Worm (Caenorhabditis elegans) whole organism, L1 larva: ENCODE results near the gene sru-25.

Experiments
- F16B12.6 ChIP-seq: fragments of 150-350 bp; optimal IDR thresholded peaks from 2 replicates; lab custom pipeline; 2014; ENCODE audit warnings: missing biosample characterization, missing genetic modification characterization
- blmp-1 ChIP-seq: fragments of 150-350 bp; optimal IDR thresholded peaks from 2 replicates; lab custom pipeline; 2014; ENCODE audit warnings: missing biosample characterization, missing genetic modification characterization
- ceh-8 ChIP-seq: fragments of 200-800 bp; sonication (Bioruptor generic); optimal IDR thresholded peaks from 2 replicates; lab custom pipeline; 2018; ENCODE audit warnings: mild to moderate bottlenecking, missing genetic modification characterization, moderate library complexity, missing compliant biosample characterization
- dpl-1 ChIP-seq, 3 experiments: fragments of 150-350 bp in 2 of 3; sonication (generic microtip) in 1 of 3; optimal IDR thresholded peaks; 2 replicates each; lab custom pipeline; 2014 to 2017; ENCODE audit warnings: missing biosample characterization in 3 of 3, missing genetic modification characterization in 3 of 3, missing genetic modification reagents in 3 of 3
- efl-1 ChIP-seq, 4 experiments: fragments of 150-350 bp; optimal IDR thresholded peaks in 3 of 4; peaks in 1 of 4; 1 replicate in 1 of 4; 2 replicates in 3 of 4; lab custom pipeline; 2014; ENCODE audit warnings: missing biosample characterization in 2 of 4, missing genetic modification characterization in 2 of 4, missing genetic modification reagents in 2 of 4
- egl-13 ChIP-seq: sonication (generic microtip); optimal IDR thresholded peaks from 2 replicates; lab custom pipeline; 2016; ENCODE audit warnings: missing genotype, missing genetic modification reagents, missing genetic modification characterization, missing compliant biosample characterization
- elt-2 ChIP-seq: sonication (generic microtip); optimal IDR thresholded peaks from 2 replicates; lab custom pipeline; 2016; ENCODE audit warnings: missing genetic modification characterization, mild to moderate bottlenecking, inconsistent platforms, missing compliant biosample characterization, missing genetic modification reagents
- elt-3 ChIP-seq, 6 experiments: fragments of 150-350 bp in 1 of 6; sonication (generic microtip); optimal IDR thresholded peaks; 2 replicates each; lab custom pipeline; 2017 to 2018; ENCODE audit warnings: missing biosample characterization in 6 of 6, missing genetic modification characterization in 6 of 6, inconsistent platforms in 1 of 6
- ets-5 ChIP-seq: fragments of 200-800 bp; sonication (Bioruptor generic); IDR thresholded peaks from 2 replicates; pipeline ENCODE4 v1.3.6; 2022; ENCODE audit warnings: missing genetic modification characterization, missing compliant biosample characterization
- fkh-10 ChIP-seq: sonication (generic microtip); optimal IDR thresholded peaks from 2 replicates; lab custom pipeline; 2017; ENCODE audit warnings: missing biosample characterization, missing genetic modification reagents, missing genetic modification characterization
- hlh-17 ChIP-seq: fragments of 200-800 bp; sonication (Bioruptor generic); optimal IDR thresholded peaks from 2 replicates; lab custom pipeline; 2018; ENCODE audit warnings: missing genetic modification characterization, mild to moderate bottlenecking, missing compliant biosample characterization, moderate library complexity, borderline replicate concordance
- isw-1 ChIP-seq: fragments of 200-800 bp; sonication (Bioruptor generic); IDR thresholded peaks from 2 replicates; pipeline ENCODE4 v1.3.6; 2022; ENCODE audit warnings: missing genetic modification characterization, missing compliant biosample characterization
- lin-14 ChIP-seq: fragments of 200-800 bp; sonication (Bioruptor generic); optimal IDR thresholded peaks from 2 replicates; lab custom pipeline; 2018; ENCODE audit warnings: mild to moderate bottlenecking, missing genetic modification characterization, moderate library complexity, missing compliant biosample characterization
- lin-15B ChIP-seq: fragments of 150-350 bp; sonication (generic microtip); optimal IDR thresholded peaks from 3 replicates; lab custom pipeline; 2014; ENCODE audit warnings: missing biosample characterization, missing genetic modification characterization
- lin-35 ChIP-seq, 2 experiments: fragments of 150-350 bp; optimal IDR thresholded peaks; 2 replicates each; lab custom pipeline; 2014; ENCODE audit warnings: missing biosample characterization in 2 of 2, missing genetic modification characterization in 2 of 2, missing genetic modification reagents in 2 of 2
- mab-9 ChIP-seq: fragments of 200-800 bp; sonication (Bioruptor generic); IDR thresholded peaks from 2 replicates; pipeline ENCODE4 v1.3.6; 2022; ENCODE audit warnings: missing genetic modification reagents, missing genetic modification characterization, missing compliant biosample characterization
- mdl-1 ChIP-seq, 2 experiments: fragments of 150-350 bp; optimal IDR thresholded peaks; 2 replicates each; lab custom pipeline; 2014 to 2017; ENCODE audit warnings: missing biosample characterization in 2 of 2, missing genetic modification characterization in 2 of 2, inconsistent platforms in 1 of 2
- nhr-11 ChIP-seq: fragments of 150-350 bp; optimal IDR thresholded peaks from 2 replicates; lab custom pipeline; 2014; ENCODE audit warnings: missing biosample characterization, missing genetic modification characterization
- nhr-12 ChIP-seq: sonication (generic microtip); optimal IDR thresholded peaks from 2 replicates; lab custom pipeline; 2017; ENCODE audit warnings: missing biosample characterization, missing genetic modification characterization
- nhr-19 ChIP-seq: fragments of 200-800 bp; sonication (Bioruptor generic); conservative IDR thresholded peaks from 2 replicates; pipeline ENCODE4 v1.3.6; 2022; ENCODE audit warnings: missing genetic modification characterization, missing compliant biosample characterization
- nhr-20 ChIP-seq: sonication (generic microtip); optimal IDR thresholded peaks from 2 replicates; lab custom pipeline; 2016; ENCODE audit warnings: mild to moderate bottlenecking, missing genetic modification characterization, missing compliant biosample characterization
- nhr-77 ChIP-seq: fragments of 150-350 bp; optimal IDR thresholded peaks from 2 replicates; lab custom pipeline; 2014; ENCODE audit warnings: missing biosample characterization, missing genetic modification characterization
- nhr-85 ChIP-seq: sonication (generic microtip); peaks from one replicate; lab custom pipeline; 2016; ENCODE audit warnings: missing genetic modification characterization, inconsistent platforms, missing compliant biosample characterization
- pag-3 ChIP-seq: sonication (generic microtip); optimal IDR thresholded peaks from 2 replicates; lab custom pipeline; 2017; ENCODE audit warnings: missing genetic modification characterization, mild to moderate bottlenecking, missing compliant biosample characterization, antibody characterized with exemption, borderline replicate concordance; ENCODE audit not compliant: insufficient read depth
- rnt-1 ChIP-seq: sonication (generic microtip); optimal IDR thresholded peaks from 2 replicates; lab custom pipeline; 2016; ENCODE audit warnings: mild to moderate bottlenecking, missing genetic modification characterization, moderate library complexity, missing compliant biosample characterization
- skn-1 ChIP-seq: fragments of 150-350 bp; optimal IDR thresholded peaks from 2 replicates; lab custom pipeline; 2014; ENCODE audit warnings: missing biosample characterization, missing genetic modification characterization
- snpc-4 ChIP-seq: fragments of 150-350 bp; optimal IDR thresholded peaks from 2 replicates; lab custom pipeline; 2014; ENCODE audit warnings: missing biosample characterization, missing genetic modification characterization
- snu-23 ChIP-seq: sonication (generic microtip); optimal IDR thresholded peaks from 2 replicates; lab custom pipeline; 2016; ENCODE audit warnings: missing genetic modification characterization, missing compliant biosample characterization
- swsn-7 ChIP-seq: sonication (generic microtip); optimal IDR thresholded peaks from 2 replicates; lab custom pipeline; 2016; ENCODE audit warnings: missing genetic modification characterization, missing compliant biosample characterization
- unc-30 ChIP-seq: sonication (generic microtip); optimal IDR thresholded peaks from 2 replicates; lab custom pipeline; 2017; ENCODE audit warnings: missing biosample characterization, missing genetic modification characterization
- unc-62 ChIP-seq: fragments of 150-350 bp; optimal IDR thresholded peaks from 2 replicates; lab custom pipeline; 2014; ENCODE audit warnings: missing biosample characterization, missing genetic modification reagents, missing genetic modification characterization
- xbp-1 ChIP-seq: sonication (generic microtip); optimal IDR thresholded peaks from 2 replicates; lab custom pipeline; 2016; ENCODE audit warnings: missing genetic modification characterization, missing compliant biosample characterization
- zip-4 ChIP-seq: fragments of 200-800 bp; sonication (Bioruptor generic); optimal IDR thresholded peaks from 2 replicates; lab custom pipeline; 2018; ENCODE audit warnings: mild to moderate bottlenecking, missing genetic modification characterization, moderate library complexity, missing compliant biosample characterization

The sru-25 gene

DNA sequence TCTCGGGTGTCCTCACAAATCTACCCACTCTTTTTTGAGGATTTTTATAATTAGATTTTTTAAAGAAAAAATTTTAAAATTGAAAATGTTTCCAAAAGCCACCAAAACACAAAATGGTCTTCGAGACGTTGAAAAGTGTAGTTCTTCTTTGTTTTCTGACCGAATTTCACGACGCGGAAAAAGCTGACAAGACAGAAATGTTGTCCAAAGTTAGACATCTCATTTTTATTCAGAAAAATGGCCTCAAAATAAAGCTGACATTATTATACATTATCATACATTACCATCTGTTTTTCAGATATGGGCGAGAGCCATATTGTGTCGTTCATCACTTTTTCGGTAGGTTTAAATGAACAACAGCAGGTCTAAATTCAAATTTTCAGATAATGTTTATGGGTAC, 5.5 kb upstream of the sru-25 start, which contains the start of gene srx-22:
srx-22 (plus strand) TSS at position 301 of the 400 bp plus-strand sequence.
- TF ChIP-seq efl-1 (optimal IDR thresholded peaks at IDR 0.05; lab: Kevin White, UChicago) (no peak), efl-1 (GFP tag; optimal IDR thresholded peaks at IDR 0.05 in 1 of 2; lab: Kevin White, UChicago) (peak in 1 of 2 experiments; percentile 65), swsn-7 (tag; lab: Kevin White, UChicago) (no peak)

DNA sequence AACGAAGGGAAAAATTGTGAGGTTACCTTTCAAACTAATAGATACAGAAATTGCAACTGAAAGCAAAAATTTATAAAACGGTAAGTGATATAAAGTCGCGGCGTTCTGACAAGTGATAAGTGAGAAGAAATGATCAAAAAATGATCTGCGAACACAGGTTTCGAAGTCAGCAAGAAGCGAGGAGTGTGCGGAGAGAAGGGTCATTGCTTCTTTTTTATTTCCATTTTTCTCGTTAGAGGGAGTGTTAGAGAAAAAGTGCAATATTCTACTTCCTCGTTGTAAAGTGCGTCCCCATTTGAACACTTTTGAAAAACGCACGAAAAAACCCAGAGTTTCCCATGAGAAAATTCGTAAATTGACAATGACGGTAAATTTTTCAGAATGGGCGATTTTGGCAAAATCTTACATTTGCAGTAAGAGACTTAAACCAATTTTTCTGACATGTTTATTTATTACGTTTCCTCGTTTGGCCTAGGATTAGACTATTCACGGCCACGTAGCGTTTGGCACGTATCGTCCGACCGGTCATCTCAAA, 2.5 kb upstream of the sru-25 start, which contains the start of the genes fbxa-72 and srx-21:
fbxa-72 (minus strand) TSS at position 204 of the 535 bp plus-strand sequence.
srx-21 (plus strand) TSS at position 485 of the 535 bp plus-strand sequence.
- TF ChIP-seq nhr-85 (tag; lab: Kevin White, UChicago) (peak; percentile 23), unc-62 (GFP tag; lab: Kevin White, UChicago) (no peak), zip-4 (no peak), blmp-1 (tag; lab: Kevin White, UChicago) (peak; percentile 50), nhr-77 (tag; lab: Kevin White, UChicago) (no peak), unc-30 (tag; lab: Kevin White, UChicago) (no peak)
- TF ChIP-seq, all 84 proteins: peak for 2

DNA sequence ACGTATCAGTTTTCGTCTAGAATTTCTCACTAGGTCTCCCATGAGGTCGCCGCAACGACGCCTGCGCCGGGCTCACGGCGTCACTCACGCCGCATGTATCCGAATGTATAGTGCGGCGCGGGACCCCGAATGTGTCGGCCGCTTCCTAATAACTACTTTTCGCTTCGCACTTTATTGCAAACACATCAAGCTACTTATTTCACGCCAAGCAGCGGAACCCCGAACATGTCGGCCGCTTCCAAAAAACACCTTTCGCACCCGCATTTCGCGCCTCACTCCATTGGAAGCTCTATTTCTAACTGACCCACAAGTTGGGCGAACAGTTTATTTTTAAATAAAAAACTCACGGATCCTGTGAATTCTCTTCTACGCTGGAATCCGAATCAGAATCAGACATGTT, 2.0 kb upstream of the sru-25 start:
- TF ChIP-seq snpc-4 (tag; lab: Kevin White, UChicago) (peak; percentile 27), hlh-17 (GFP tag; lab: Kevin White, UChicago) (no peak)

DNA sequence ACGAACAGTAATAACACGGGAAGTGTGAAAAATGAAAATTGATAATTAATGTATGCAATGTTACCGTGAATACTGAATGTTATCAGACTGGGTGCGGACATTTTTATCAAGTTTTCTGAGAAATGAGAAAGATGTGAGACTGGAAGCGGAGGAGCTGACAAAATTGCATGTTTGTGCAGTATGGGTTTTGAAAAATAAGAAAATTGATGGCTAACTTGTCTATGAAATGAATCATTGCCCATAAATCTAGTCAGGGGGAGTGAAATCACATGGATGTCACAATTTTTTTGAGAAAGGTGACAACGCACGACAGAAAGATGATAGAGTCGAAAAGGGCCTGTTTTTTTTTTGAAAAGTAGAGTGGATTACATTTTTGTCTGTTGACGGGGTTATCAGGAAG, 2.8 kb downstream of the sru-25 start, which contains the start of gene sru-24:
sru-24 (minus strand) TSS at position 101 of the 400 bp plus-strand sequence.
- no peak for TF ChIP-seq dpl-1 (GFP tag; optimal IDR thresholded peaks at IDR 0.05; lab: Kevin White, UChicago)
- TF ChIP-seq xbp-1 (tag; lab: Kevin White, UChicago), result no peak
- no peak for TF ChIP-seq F16B12.6 (tag; lab: Kevin White, UChicago)
- peak; percentile 6 for TF ChIP-seq nhr-85 (tag; lab: Kevin White, UChicago)

DNA sequence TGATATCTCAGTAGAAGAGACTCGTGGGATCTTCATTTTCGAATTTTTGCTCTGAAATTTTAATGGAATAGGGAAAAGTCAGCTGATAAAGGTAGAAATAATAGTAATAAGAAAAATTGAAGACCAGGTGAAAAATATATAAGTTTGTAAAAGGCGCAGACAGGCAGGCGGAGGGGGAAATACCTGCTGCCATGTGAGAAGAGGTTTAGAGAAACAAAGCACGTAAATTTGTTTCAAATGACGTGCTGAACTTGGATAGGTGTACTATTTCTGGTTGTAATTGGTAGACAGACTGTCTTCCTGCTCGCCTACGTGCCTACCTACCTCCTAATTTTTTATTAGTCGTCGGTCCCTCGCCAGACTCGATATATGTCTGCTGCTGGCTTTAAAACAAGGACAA, 6.7 kb downstream of the sru-25 start, which contains the start of gene nhr-180:
nhr-180 (minus strand) TSS at position 52 of the 400 bp plus-strand sequence.
- TF ChIP-seq ceh-8 (GFP tag; lab: Kevin White, UChicago) (no peak), nhr-12 (tag; lab: Kevin White, UChicago) (no peak), pag-3 (tag; lab: Kevin White, UChicago) (no peak), lin-35 (GFP tag; optimal IDR thresholded peaks at IDR 0.05; lab: Kevin White, UChicago) (peak in 1 of 2 experiments; percentile 52), elt-3 (tag; optimal IDR thresholded peaks at IDR 0.05; lab: Kevin White, UChicago) (peak in 1 of 6 experiments; percentile 8), blmp-1 (tag; lab: Kevin White, UChicago) (peak; percentile 29), mdl-1 (tag; optimal IDR thresholded peaks at IDR 0.05; lab: Kevin White, UChicago) (peak in 1 of 2 experiments; percentile 61), nhr-20 (peak; percentile 14), lin-15B (no peak), mab-9 (GFP tag; lab: Robert Waterston, UW) (no peak), ets-5 (GFP tag; lab: Robert Waterston, UW) (no peak), nhr-11 (tag; lab: Kevin White, UChicago) (no peak), nhr-19 (GFP tag; lab: Robert Waterston, UW) (0 out of 2 replicates have a peak, but pooled peaks have one; percentile 7), xbp-1 (tag; lab: Kevin White, UChicago) (peak; percentile 17), snu-23 (peak; percentile 27), rnt-1 (tag; lab: Kevin White, UChicago) (no peak), skn-1 (peak; percentile 0), egl-13 (tag; lab: Kevin White, UChicago) (no peak), isw-1 (GFP tag; lab: Robert Waterston, UW) (no peak), lin-14 (GFP tag; lab: Kevin White, UChicago) (no peak), elt-2 (tag; lab: Kevin White, UChicago) (peak; percentile 8), fkh-10 (GFP tag; lab: Kevin White, UChicago) (no peak)
- TF ChIP-seq, all 84 proteins: peak for 10
